Worm (Caenorhabditis elegans): ENCODE data around the gene glt-4.

ce11 chrX:6408713-6409112, 5.5 kb downstream of the glt-4 start:
- TF ChIP-seq T22C8.4 (GFP tag; IDR thresholded peaks at IDR 0.05) = no peak
- no peak for TF ChIP-seq flt-1 (GFP tag; IDR thresholded peaks at IDR 0.05)
- TF ChIP-seq ref-1 (GFP tag; conservative IDR thresholded peaks at IDR 0.05) = no peak
- TF ChIP-seq cog-1 (tag; optimal IDR thresholded peaks at IDR 0.05) = no peak
- TF ChIP-seq ztf-29 (GFP tag; IDR thresholded peaks at IDR 0.05) = no peak
- no peak for TF ChIP-seq tab-1 (GFP tag; IDR thresholded peaks at IDR 0.05)
